Worm (Caenorhabditis elegans) whole organism, L2 larva: ENCODE measurements around the gene cdh-1.
A peak's percentile ranks its signal among the peaks of the same experiment; 100 is the strongest.

Experiments used
- fos-1 ChIP-seq: fragments of 150-350 bp; optimal IDR thresholded peaks from 2 replicates; lab custom pipeline; 2014; ENCODE audit warnings: missing biosample characterization, missing genetic modification characterization
- nhr-21 ChIP-seq: fragments of 150-350 bp; optimal IDR thresholded peaks from 2 replicates; lab custom pipeline; 2014; ENCODE audit warnings: missing biosample characterization, missing genetic modification characterization
- ztf-11 ChIP-seq: sonication (generic microtip); optimal IDR thresholded peaks from 2 replicates; lab custom pipeline; 2017; ENCODE audit warnings: missing biosample characterization, missing genetic modification characterization

- peak; percentile 60 for TF ChIP-seq fos-1 (tag; lab: Kevin White, UChicago)
- no peak for TF ChIP-seq ztf-11 (tag; lab: Kevin White, UChicago)
- no peak for TF ChIP-seq nhr-21 (tag; lab: Kevin White, UChicago)
These were observed 41.2 kb upstream of the cdh-1 start for ce11 chrIII:2869512-2869911.
